Fruit fly (Drosophila melanogaster) whole organism, embryonic: ENCODE data around the gene Dlip1.

Experiments
- ATbp ChIP-seq: fragments of 200-800 bp; sonication (Bioruptor generic); optimal IDR thresholded peaks from 2 replicates; lab custom pipeline; 2017; ENCODE audit warnings: missing biosample characterization, mild to moderate bottlenecking, missing genetic modification characterization, missing genetic modification reagents
- Abd-B ChIP-seq: fragments of 200-800 bp; sonication (Bioruptor generic); optimal IDR thresholded peaks from 2 replicates; lab custom pipeline; 2018; ENCODE audit warnings: missing biosample characterization, mild to moderate bottlenecking, missing genetic modification characterization, moderate library complexity
- Aef1 ChIP-seq: fragments of 200-800 bp; sonication (Bioruptor generic); IDR thresholded peaks from 3 replicates; pipeline ENCODE4 v1.3.6; 2022; ENCODE audit warnings: missing biosample characterization, missing genetic modification characterization
- Atf3 ChIP-seq: fragments of 200-800 bp; sonication (Bioruptor generic); optimal IDR thresholded peaks from 3 replicates; lab custom pipeline; 2016; ENCODE audit warnings: missing biosample characterization, missing genetic modification characterization
- CG10979 ChIP-seq: fragments of 200-800 bp; sonication (Bioruptor generic); optimal IDR thresholded peaks from 2 replicates; lab custom pipeline; 2018; ENCODE audit warnings: missing biosample characterization, mild to moderate bottlenecking, missing genetic modification characterization, moderate library complexity
- CG13287 ChIP-seq: fragments of 200-800 bp; sonication (Bioruptor generic); IDR thresholded peaks from 2 replicates; pipeline ENCODE4 v1.3.6; 2022; ENCODE audit warnings: missing biosample characterization, missing genetic modification characterization; ENCODE audit not compliant: partially characterized antibody
- CG14014 ChIP-seq: fragments of 200-800 bp; sonication (Bioruptor generic); IDR thresholded peaks from 2 replicates; pipeline ENCODE4 v1.3.6; 2022; ENCODE audit warnings: missing biosample characterization, missing genetic modification characterization
- CG16815 ChIP-seq: fragments of 200-800 bp; sonication (Bioruptor generic); optimal IDR thresholded peaks from 3 replicates; lab custom pipeline; 2017; ENCODE audit warnings: missing biosample characterization, mild to moderate bottlenecking, missing genetic modification characterization
- CG16863 ChIP-seq: fragments of 200-800 bp; sonication (Bioruptor generic); optimal IDR thresholded peaks from 3 replicates; lab custom pipeline; 2016; ENCODE audit warnings: missing biosample characterization, missing genetic modification characterization
- CG3847 ChIP-seq: fragments of 200-800 bp; sonication (Bioruptor generic); IDR thresholded peaks from 2 replicates; pipeline ENCODE4 v1.3.6; 2022; ENCODE audit warnings: missing biosample characterization, missing genetic modification characterization
- CG4617 ChIP-seq: fragments of 200-800 bp; sonication (Bioruptor generic); optimal IDR thresholded peaks from 3 replicates; lab custom pipeline; 2016; ENCODE audit warnings: missing biosample characterization, missing genetic modification characterization, borderline replicate concordance
- CG4707 ChIP-seq: fragments of 200-800 bp; sonication (Bioruptor generic); optimal IDR thresholded peaks from 2 replicates; lab custom pipeline; 2018; ENCODE audit warnings: missing biosample characterization, mild to moderate bottlenecking, missing genetic modification characterization, moderate library complexity
- CG5180 ChIP-seq: fragments of 200-800 bp; sonication (Bioruptor generic); optimal IDR thresholded peaks from 3 replicates; lab custom pipeline; 2017; ENCODE audit warnings: missing biosample characterization, missing genetic modification characterization, mild to moderate bottlenecking, moderate library complexity, missing genetic modification reagents
- CG6791 ChIP-seq: fragments of 200-800 bp; sonication (Bioruptor generic); IDR thresholded peaks from 3 replicates; pipeline ENCODE4 v1.3.6; 2022; ENCODE audit warnings: missing biosample characterization, missing genetic modification characterization; ENCODE audit not compliant: partially characterized antibody
- CG7372 ChIP-seq: fragments of 200-800 bp; sonication (Bioruptor generic); IDR thresholded peaks from 2 replicates; pipeline ENCODE4 v1.3.6; 2022; ENCODE audit warnings: missing biosample characterization, missing genetic modification characterization
- CG8290 ChIP-seq, 3 experiments: fragments of 200-800 bp; sonication (Bioruptor generic); optimal IDR thresholded peaks; 2 replicates each; lab custom pipeline; 2016 to 2019; ENCODE audit warnings: missing biosample characterization in 3 of 3, missing genetic modification characterization in 3 of 3, mild to moderate bottlenecking in 2 of 3, moderate library complexity in 1 of 3
- CG9215 ChIP-seq: fragments of 200-800 bp; sonication (Bioruptor generic); IDR thresholded peaks from 2 replicates; pipeline ENCODE4 v1.3.6; 2022; ENCODE audit warnings: missing biosample characterization, missing genetic modification characterization
- CoRest ChIP-seq: fragments of 200-800 bp; sonication (Bioruptor generic); optimal IDR thresholded peaks from 3 replicates; lab custom pipeline; 2018; ENCODE audit warnings: missing biosample characterization, mild to moderate bottlenecking, missing genetic modification characterization, moderate library complexity
- Dp ChIP-seq: fragments of 200-800 bp; sonication (Bioruptor generic); optimal IDR thresholded peaks from 2 replicates; lab custom pipeline; 2018; ENCODE audit warnings: missing biosample characterization, mild to moderate bottlenecking, missing genetic modification characterization, moderate library complexity
- GATAe ChIP-seq: fragments of 200-800 bp; sonication (Bioruptor generic); conservative IDR thresholded peaks from 2 replicates; pipeline ENCODE4 v1.3.6; 2022; ENCODE audit warnings: missing biosample characterization, missing genetic modification characterization
- HLH54F ChIP-seq: fragments of 200-800 bp; sonication (Bioruptor generic); optimal IDR thresholded peaks from 3 replicates; lab custom pipeline; 2016; ENCODE audit warnings: missing biosample characterization, missing genetic modification characterization
- Jarid2 ChIP-seq: fragments of 200-800 bp; sonication (Bioruptor generic); optimal IDR thresholded peaks from 3 replicates; lab custom pipeline; 2017; ENCODE audit warnings: mild to moderate bottlenecking, missing biosample characterization, missing genetic modification reagents, missing genetic modification characterization
- MTF-1 ChIP-seq: fragments of 200-800 bp; sonication (Bioruptor generic); optimal IDR thresholded peaks from 2 replicates; lab custom pipeline; 2018; ENCODE audit warnings: missing biosample characterization, mild to moderate bottlenecking, missing genetic modification characterization, borderline replicate concordance
- NFAT ChIP-seq: fragments of 200-800 bp; sonication (Bioruptor generic); IDR thresholded peaks from 2 replicates; pipeline ENCODE4 v1.3.6; 2022; ENCODE audit warnings: missing biosample characterization, missing genetic modification characterization
- NK7.1 ChIP-seq: fragments of 200-800 bp; sonication (Bioruptor generic); optimal IDR thresholded peaks from 3 replicates; lab custom pipeline; 2016; ENCODE audit warnings: missing biosample characterization, missing genetic modification characterization
- Neu2 ChIP-seq: fragments of 200-800 bp; sonication (Bioruptor generic); optimal IDR thresholded peaks from 3 replicates; lab custom pipeline; 2016; ENCODE audit warnings: missing biosample characterization, missing genetic modification characterization, borderline replicate concordance
- Nf-YC ChIP-seq: fragments of 200-800 bp; optimal IDR thresholded peaks from 3 replicates; lab custom pipeline; 2019; ENCODE audit warnings: missing biosample characterization, mild to moderate bottlenecking, missing genetic modification characterization, moderate library complexity
- Ravus ChIP-seq: fragments of 200-800 bp; sonication (Bioruptor generic); IDR thresholded peaks from 2 replicates; pipeline ENCODE4 v1.3.6; 2022; ENCODE audit warnings: missing biosample characterization, missing genetic modification characterization
- Sry-δ ChIP-seq: fragments of 200-800 bp; sonication (Bioruptor generic); optimal IDR thresholded peaks from 2 replicates; lab custom pipeline; 2016; ENCODE audit warnings: missing biosample characterization, missing genetic modification characterization
- Taf1 ChIP-seq: fragments of 200-800 bp; sonication (Bioruptor generic); IDR thresholded peaks from 2 replicates; pipeline ENCODE4 v1.3.6; 2022; ENCODE audit warnings: missing biosample characterization, missing genetic modification characterization
- abd-A ChIP-seq: fragments of 200-800 bp; sonication (Bioruptor generic); optimal IDR thresholded peaks from 3 replicates; lab custom pipeline; 2019; ENCODE audit warnings: missing biosample characterization, mild to moderate bottlenecking, missing genetic modification characterization, moderate library complexity
- bsh ChIP-seq, 2 experiments: fragments of 200-800 bp; sonication (Bioruptor generic); optimal IDR thresholded peaks; 2 replicates each; lab custom pipeline; 2017 to 2018; ENCODE audit warnings: mild to moderate bottlenecking in 2 of 2, missing biosample characterization in 2 of 2, missing genetic modification characterization in 2 of 2, moderate library complexity in 1 of 2
- dan ChIP-seq: fragments of 200-800 bp; sonication (Bioruptor generic); IDR thresholded peaks from 2 replicates; pipeline ENCODE4 v1.3.6; 2022; ENCODE audit warnings: missing biosample characterization, missing genetic modification characterization
- dm ChIP-seq: fragments of 200-800 bp; sonication (Bioruptor generic); optimal IDR thresholded peaks from 3 replicates; lab custom pipeline; 2016; ENCODE audit warnings: missing biosample characterization, missing genetic modification characterization
- dysf ChIP-seq: fragments of 200-800 bp; sonication (Bioruptor generic); IDR thresholded peaks from 3 replicates; pipeline ENCODE4 v1.3.6; 2022; ENCODE audit warnings: missing biosample characterization, missing genetic modification characterization
- gcm ChIP-seq: fragments of 200-800 bp; sonication (Bioruptor generic); optimal IDR thresholded peaks from 2 replicates; lab custom pipeline; 2019; ENCODE audit warnings: missing biosample characterization, mild to moderate bottlenecking, missing genetic modification characterization, moderate library complexity
- h ChIP-seq: fragments of >200 bp; optimal IDR thresholded peaks from 2 replicates; lab custom pipeline; 2017
- hbn ChIP-seq: fragments of 200-800 bp; sonication (Bioruptor generic); IDR thresholded peaks from 2 replicates; pipeline ENCODE4 v1.3.6; 2022; ENCODE audit warnings: missing biosample characterization, missing genetic modification characterization; ENCODE audit not compliant: partially characterized antibody
- jigr1 ChIP-seq: fragments of 200-800 bp; sonication (Bioruptor generic); IDR thresholded peaks from 3 replicates; pipeline ENCODE4 v1.3.6; 2022; ENCODE audit warnings: missing biosample characterization, missing genetic modification characterization
- klu ChIP-seq: fragments of 200-800 bp; sonication (Bioruptor generic); IDR thresholded peaks from 2 replicates; pipeline ENCODE4 v1.3.6; 2022; ENCODE audit warnings: missing biosample characterization, missing genetic modification characterization
- onecut ChIP-seq: fragments of 200-800 bp; sonication (Bioruptor generic); IDR thresholded peaks from 2 replicates; pipeline ENCODE4 v1.3.6; 2022; ENCODE audit warnings: missing biosample characterization, missing genetic modification characterization
- pan ChIP-seq, 4 experiments: fragments of >200 bp in 3 of 4; fragments of 200-800 bp in 1 of 4; sonication (Bioruptor generic) in 1 of 4; optimal IDR thresholded peaks in 3 of 4; IDR thresholded peaks in 1 of 4; 2 replicates each; pipeline versions ENCODE4 v1.3.6 to Lab custom; 2017 to 2022; ENCODE audit warnings: missing biosample characterization in 2 of 4, missing genetic modification characterization in 2 of 4, mixed read lengths in 1 of 4
- pum ChIP-seq: fragments of 200-800 bp; sonication (Bioruptor generic); optimal IDR thresholded peaks from 2 replicates; lab custom pipeline; 2016; ENCODE audit warnings: missing biosample characterization, missing genetic modification characterization
- ranshi ChIP-seq: fragments of 200-800 bp; sonication (Bioruptor generic); IDR thresholded peaks from 2 replicates; pipeline ENCODE4 v1.3.6; 2022; ENCODE audit warnings: missing biosample characterization, missing genetic modification characterization
- repo ChIP-seq: fragments of 200-800 bp; sonication (Bioruptor generic); optimal IDR thresholded peaks from 2 replicates; lab custom pipeline; 2016; ENCODE audit warnings: missing biosample characterization, missing genetic modification characterization
- seq ChIP-seq: fragments of 200-800 bp; sonication (Bioruptor generic); IDR thresholded peaks from 2 replicates; pipeline ENCODE4 v1.3.6; 2022; ENCODE audit warnings: missing biosample characterization, missing genetic modification characterization
- slou ChIP-seq: fragments of 200-800 bp; sonication (Bioruptor generic); optimal IDR thresholded peaks from 3 replicates; lab custom pipeline; 2016; ENCODE audit warnings: missing biosample characterization, missing genetic modification characterization
- tin ChIP-seq: fragments of 200-800 bp; sonication (Bioruptor generic); optimal IDR thresholded peaks from 3 replicates; lab custom pipeline; 2016; ENCODE audit warnings: missing biosample characterization, missing genetic modification characterization
- toy ChIP-seq: fragments of 200-800 bp; sonication (Bioruptor generic); IDR thresholded peaks from 2 replicates; pipeline ENCODE4 v1.3.6; 2022; ENCODE audit warnings: missing biosample characterization, missing genetic modification characterization
- unc-4 ChIP-seq: fragments of 200-800 bp; sonication (Bioruptor generic); IDR thresholded peaks from 2 replicates; pipeline ENCODE4 v1.3.6; 2022; ENCODE audit warnings: missing biosample characterization, missing genetic modification characterization; ENCODE audit not compliant: partially characterized antibody

The Dlip1 gene

dm6 chrX:9155134-9155533, 3.3 kb upstream of the Dlip1 start (continued):
- TF ChIP-seq gcm (GFP tag; lab: Kevin White, UChicago) = no peak
- TF ChIP-seq CG9215 (GFP tag; lab: Robert Waterston, UW) = no peak
- TF ChIP-seq CG13287 (GFP tag; lab: Robert Waterston, UW) = no peak
- TF ChIP-seq Ravus (GFP tag; lab: Robert Waterston, UW) = no peak
- no peak for TF ChIP-seq pum (GFP tag; lab: Kevin White, UChicago)
- no peak for TF ChIP-seq NFAT (GFP tag; lab: Robert Waterston, UW)
- no peak for TF ChIP-seq abd-A (tag; lab: Kevin White, UChicago)
- TF ChIP-seq CoRest (tag; lab: Kevin White, UChicago) = peak; percentile 58
- peak; percentile 10 for TF ChIP-seq Nf-YC (tag; lab: Kevin White, UChicago)
- no peak for TF ChIP-seq CG6791 (GFP tag; lab: Robert Waterston, UW)
- TF ChIP-seq Neu2 (GFP tag; lab: Kevin White, UChicago) = no peak
- TF ChIP-seq GATAe (GFP tag; lab: Robert Waterston, UW) = no peak
- peak; percentile 45 for TF ChIP-seq ATbp (GFP tag; lab: Kevin White, UChicago)
- peak; percentile 26 for TF ChIP-seq NK7.1 (GFP tag; lab: Kevin White, UChicago)
- TF ChIP-seq CG14014 = no peak
- TF ChIP-seq CG16815 (GFP tag; lab: Kevin White, UChicago) = peak; percentile 14
- no peak for TF ChIP-seq CG4707 (GFP tag; lab: Kevin White, UChicago)
- no peak for TF ChIP-seq CG5180 (GFP tag; lab: Kevin White, UChicago)
- no peak for TF ChIP-seq Sry-δ (GFP tag; lab: Kevin White, UChicago)
- peak; percentile 36 for TF ChIP-seq CG16863
- TF ChIP-seq slou (GFP tag; lab: Kevin White, UChicago) = peak; percentile 58
- peak; percentile 52 for TF ChIP-seq CG3847
- TF ChIP-seq Atf3 (GFP tag; lab: Kevin White, UChicago) = no peak
- TF ChIP-seq Dp (GFP tag; lab: Kevin White, UChicago) = no peak
- TF ChIP-seq Aef1 = peak; percentile 40; the same call in 1 of the 3 replicates
- peak; percentile 55 for TF ChIP-seq dysf (GFP tag; lab: Robert Waterston, UW)
- TF ChIP-seq toy (GFP tag; lab: Robert Waterston, UW) = no peak
- no peak for TF ChIP-seq klu (GFP tag; lab: Robert Waterston, UW)
- no peak for TF ChIP-seq onecut
- peak; percentile 24; the same call in 1 of the 2 replicates for TF ChIP-seq CG7372
- no peak for TF ChIP-seq Jarid2
- no peak for TF ChIP-seq hbn
- TF ChIP-seq dan = no peak
- TF ChIP-seq CG10979 (tag; lab: Kevin White, UChicago) = peak; percentile 78
- TF ChIP-seq HLH54F (GFP tag; lab: Kevin White, UChicago) = peak; percentile 24
- TF ChIP-seq jigr1 = no peak
- TF ChIP-seq unc-4 (GFP tag; lab: Robert Waterston, UW) = no peak
- TF ChIP-seq CG4617 (GFP tag; lab: Kevin White, UChicago) = no peak
- peak; percentile 69 for TF ChIP-seq tin (GFP tag; lab: Kevin White, UChicago)
- no peak for TF ChIP-seq CG8290 (GFP tag; optimal IDR thresholded peaks at IDR 0.05; lab: Kevin White, UChicago)
- no peak for TF ChIP-seq CG8290 (tag; optimal IDR thresholded peaks at IDR 0.05; lab: Kevin White, UChicago)
- 0 out of 2 replicates have a peak, but pooled peaks have one; percentile 39 for TF ChIP-seq ranshi (GFP tag; lab: Robert Waterston, UW)
- peak; percentile 8 for TF ChIP-seq MTF-1 (GFP tag; lab: Kevin White, UChicago)
- no peak for TF ChIP-seq h (lab: Kevin White, UChicago)
- TF ChIP-seq bsh (GFP tag; optimal IDR thresholded peaks at IDR 0.05; lab: Kevin White, UChicago) = peak; percentile 59 to 76
- TF ChIP-seq pan (optimal IDR thresholded peaks at IDR 0.05; lab: Kevin White, UChicago) = no peak
- peak in 1 of 2 experiments; percentile 64 for TF ChIP-seq pan (GFP tag; optimal IDR thresholded peaks at IDR 0.05 in 1 of 2, IDR thresholded peaks at IDR 0.05 in 1 of 2)
- TF ChIP-seq Taf1 (GFP tag; lab: Robert Waterston, UW) = no peak
- no peak for TF ChIP-seq repo (GFP tag; lab: Kevin White, UChicago)
- 0 out of 2 replicates have a peak, but pooled peaks have one; percentile 13 for TF ChIP-seq seq (GFP tag; lab: Robert Waterston, UW)
- no peak for TF ChIP-seq dm (GFP tag; lab: Kevin White, UChicago)
- TF ChIP-seq Abd-B (GFP tag; lab: Kevin White, UChicago) = peak; percentile 34
